Worm (Caenorhabditis elegans) whole organism, L1 larva: ENCODE data around the gene T08G5.15.
"Not testable (repeated sequence)": the region's sequence is repeated elsewhere in the genome, so short reads cannot be mapped to it uniquely, and the experiment has no call there.

ENCODE experiments used
- blmp-1 ChIP-seq: fragments of 150-350 bp; optimal IDR thresholded peaks from 2 replicates; lab custom pipeline; 2014; ENCODE audit warnings: missing biosample characterization, missing genetic modification characterization
- dpl-1 ChIP-seq, 3 experiments: fragments of 150-350 bp in 2 of 3; sonication (generic microtip) in 1 of 3; optimal IDR thresholded peaks; 2 replicates each; lab custom pipeline; 2014 to 2017; ENCODE audit warnings: missing biosample characterization in 3 of 3, missing genetic modification characterization in 3 of 3, missing genetic modification reagents in 3 of 3
- hlh-4 ChIP-seq: sonication (generic microtip); optimal IDR thresholded peaks from 2 replicates; lab custom pipeline; 2016; ENCODE audit warnings: mild to moderate bottlenecking, missing genetic modification characterization, missing compliant biosample characterization
- nhr-85 ChIP-seq: sonication (generic microtip); peaks from one replicate; lab custom pipeline; 2016; ENCODE audit warnings: missing genetic modification characterization, inconsistent platforms, missing compliant biosample characterization
- pqm-1 ChIP-seq: sonication (generic microtip); optimal IDR thresholded peaks from 3 replicates; lab custom pipeline; 2017; ENCODE audit warnings: missing biosample characterization, missing genetic modification characterization
- xbp-1 ChIP-seq: sonication (generic microtip); optimal IDR thresholded peaks from 2 replicates; lab custom pipeline; 2016; ENCODE audit warnings: missing genetic modification characterization, missing compliant biosample characterization

DNA sequence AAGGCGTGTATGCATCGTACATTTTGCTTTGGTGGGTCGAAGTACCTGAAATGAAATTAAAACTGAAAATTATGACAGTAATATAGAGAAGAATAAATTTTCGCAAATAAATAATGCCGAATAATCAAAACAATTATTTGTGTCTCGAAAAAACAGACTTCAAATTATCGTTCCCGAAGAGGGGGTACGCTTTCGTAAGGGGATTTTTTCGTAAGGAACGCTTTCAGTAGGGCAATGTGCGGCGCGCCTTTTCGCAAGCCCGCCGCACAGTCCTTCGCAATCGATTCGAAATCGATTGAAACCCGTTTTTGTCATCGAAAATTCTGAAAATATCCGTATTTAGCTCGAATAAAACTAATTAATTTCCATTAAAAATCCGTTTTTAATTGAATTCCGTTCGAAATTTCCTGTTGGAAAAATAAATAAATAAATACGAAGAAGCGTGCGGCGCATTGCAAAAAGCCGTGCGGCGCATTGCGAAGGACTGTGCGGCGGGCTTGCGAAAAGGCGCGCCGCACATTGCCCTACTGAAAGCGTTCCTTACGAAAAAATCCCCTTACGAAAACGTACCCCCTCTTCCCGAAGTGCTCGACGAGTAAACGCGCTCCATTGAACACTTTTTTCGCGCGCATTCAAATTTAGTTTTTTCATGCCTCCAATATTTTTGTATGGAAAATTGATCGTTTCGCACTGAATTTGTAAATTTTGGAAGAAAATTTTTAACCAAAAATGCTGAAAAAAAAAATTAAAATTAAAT is 15.5 kb upstream of the T08G5.15 start, which contains the start of gene vps-39:
- TF ChIP-seq blmp-1, pqm-1, hlh-4 (tag; lab: Kevin White, UChicago): not testable (repeated sequence)
- peak; percentile 79 for TF ChIP-seq nhr-85
- peak; percentile 31 for TF ChIP-seq xbp-1 (tag; lab: Kevin White, UChicago)
- TF ChIP-seq dpl-1 (GFP tag; optimal IDR thresholded peaks at IDR 0.05; lab: Kevin White, UChicago) = peak; percentile 38 to 58 (median 39)
